Fruit fly (Drosophila melanogaster) whole organism, embryonic: ENCODE data around the gene Liprin-alpha.
A peak's percentile ranks its signal among the peaks of the same experiment; 100 is the strongest.

Experiments
- Ada2b ChIP-seq: fragments of 200-800 bp; sonication (Bioruptor generic); IDR thresholded peaks from 2 replicates; pipeline ENCODE4 v1.3.6; 2022; ENCODE audit warnings: missing biosample characterization, missing genetic modification characterization
- Atf3 ChIP-seq: fragments of 200-800 bp; sonication (Bioruptor generic); optimal IDR thresholded peaks from 3 replicates; lab custom pipeline; 2016; ENCODE audit warnings: missing biosample characterization, missing genetic modification characterization
- Atf6 ChIP-seq: fragments of 200-800 bp; sonication (Bioruptor generic); IDR thresholded peaks from 2 replicates; pipeline ENCODE4 v1.3.6; 2022; ENCODE audit warnings: missing biosample characterization, missing genetic modification characterization
- Bdp1 ChIP-seq: fragments of 200-800 bp; sonication (Bioruptor generic); optimal IDR thresholded peaks from 3 replicates; lab custom pipeline; 2016; ENCODE audit warnings: missing biosample characterization, missing genetic modification characterization
- Blimp-1 ChIP-seq: fragments of 200-800 bp; sonication (Bioruptor generic); optimal IDR thresholded peaks from 3 replicates; lab custom pipeline; 2018; ENCODE audit warnings: missing biosample characterization, missing genetic modification characterization, mild to moderate bottlenecking, moderate library complexity, missing genetic modification reagents
- CG10267 ChIP-seq: fragments of 200-800 bp; sonication (Bioruptor generic); optimal IDR thresholded peaks from 2 replicates; lab custom pipeline; 2018; ENCODE audit warnings: missing biosample characterization, mild to moderate bottlenecking, missing genetic modification characterization, moderate library complexity
- CG11093 ChIP-seq: fragments of 200-800 bp; sonication (Bioruptor generic); IDR thresholded peaks from 3 replicates; pipeline ENCODE4 v1.3.6; 2022; ENCODE audit warnings: missing biosample characterization, missing genetic modification characterization
- CG11247 ChIP-seq: fragments of 200-800 bp; sonication (Bioruptor generic); IDR thresholded peaks from 2 replicates; pipeline ENCODE4 v1.3.6; 2022; ENCODE audit warnings: missing biosample characterization, missing genetic modification characterization
- CG12071 ChIP-seq: fragments of 200-800 bp; sonication (Bioruptor generic); optimal IDR thresholded peaks from 3 replicates; lab custom pipeline; 2018; ENCODE audit warnings: missing biosample characterization, mild to moderate bottlenecking, missing genetic modification characterization
- CG12769 ChIP-seq: fragments of 200-800 bp; sonication (Bioruptor generic); optimal IDR thresholded peaks from 2 replicates; lab custom pipeline; 2019; ENCODE audit warnings: missing biosample characterization, mild to moderate bottlenecking, missing genetic modification characterization, moderate library complexity
- CG13624 ChIP-seq: fragments of 200-800 bp; sonication (Bioruptor generic); optimal IDR thresholded peaks from 2 replicates; lab custom pipeline; 2016; ENCODE audit warnings: missing biosample characterization, missing genetic modification characterization
- CG14014 ChIP-seq: fragments of 200-800 bp; sonication (Bioruptor generic); IDR thresholded peaks from 2 replicates; pipeline ENCODE4 v1.3.6; 2022; ENCODE audit warnings: missing biosample characterization, missing genetic modification characterization
- CG14441 ChIP-seq: fragments of 200-800 bp; sonication (Bioruptor generic); IDR thresholded peaks from 2 replicates; pipeline ENCODE4 v1.3.6; 2022; ENCODE audit warnings: missing biosample characterization, missing genetic modification characterization
- CG15269 ChIP-seq: fragments of 200-800 bp; sonication (Bioruptor generic); optimal IDR thresholded peaks from 2 replicates; lab custom pipeline; 2018; ENCODE audit warnings: missing biosample characterization, mild to moderate bottlenecking, missing genetic modification characterization, moderate library complexity
- CG1603 ChIP-seq: fragments of 200-800 bp; sonication (Bioruptor generic); optimal IDR thresholded peaks from 2 replicates; lab custom pipeline; 2019; ENCODE audit warnings: missing biosample characterization, mild to moderate bottlenecking, missing genetic modification characterization, moderate library complexity
- CG16863 ChIP-seq: fragments of 200-800 bp; sonication (Bioruptor generic); optimal IDR thresholded peaks from 3 replicates; lab custom pipeline; 2016; ENCODE audit warnings: missing biosample characterization, missing genetic modification characterization
- CG17359 ChIP-seq: fragments of 200-800 bp; sonication (Bioruptor generic); optimal IDR thresholded peaks from 3 replicates; lab custom pipeline; 2018; ENCODE audit warnings: missing biosample characterization, mild to moderate bottlenecking, missing genetic modification characterization, moderate library complexity
- CG17385 ChIP-seq: fragments of 200-800 bp; sonication (Bioruptor generic); optimal IDR thresholded peaks from 3 replicates; lab custom pipeline; 2018; ENCODE audit warnings: missing biosample characterization, mild to moderate bottlenecking, missing genetic modification characterization
- CG17829 ChIP-seq: fragments of 200-800 bp; optimal IDR thresholded peaks from 2 replicates; lab custom pipeline; 2019; ENCODE audit warnings: missing biosample characterization, mild to moderate bottlenecking, missing genetic modification characterization, moderate library complexity
- CG33213 ChIP-seq: fragments of 200-800 bp; sonication (Bioruptor generic); optimal IDR thresholded peaks from 3 replicates; lab custom pipeline; 2016; ENCODE audit warnings: missing biosample characterization, missing genetic modification characterization
- CG4404 ChIP-seq: fragments of 200-800 bp; sonication (Bioruptor generic); IDR thresholded peaks from 2 replicates; pipeline ENCODE4 v1.3.6; 2022; ENCODE audit warnings: missing biosample characterization, missing genetic modification characterization
- D ChIP-seq, 2 experiments: fragments of 200-800 bp in 1 of 2; fragments of >200 bp in 1 of 2; sonication (Bioruptor generic) in 1 of 2; optimal IDR thresholded peaks; 2 replicates in 1 of 2; 3 replicates in 1 of 2; lab custom pipeline; 2017; ENCODE audit warnings: mild to moderate bottlenecking in 1 of 2, missing biosample characterization in 1 of 2, missing genetic modification characterization in 1 of 2, missing genetic modification reagents in 1 of 2
- H2.0 ChIP-seq: fragments of 200-800 bp; sonication (Bioruptor generic); IDR thresholded peaks from 2 replicates; pipeline ENCODE4 v1.3.6; 2022; ENCODE audit warnings: missing biosample characterization, missing genetic modification characterization
- HLH54F ChIP-seq: fragments of 200-800 bp; sonication (Bioruptor generic); optimal IDR thresholded peaks from 3 replicates; lab custom pipeline; 2016; ENCODE audit warnings: missing biosample characterization, missing genetic modification characterization
- Hmr ChIP-seq: fragments of 200-800 bp; sonication (Bioruptor generic); optimal IDR thresholded peaks from 3 replicates; lab custom pipeline; 2017; ENCODE audit warnings: mild to moderate bottlenecking, missing biosample characterization, missing genetic modification reagents, missing genetic modification characterization
- Hr3 ChIP-seq: fragments of 200-800 bp; sonication (Bioruptor generic); optimal IDR thresholded peaks from 3 replicates; lab custom pipeline; 2016; ENCODE audit warnings: missing biosample characterization, missing genetic modification characterization
- Meics ChIP-seq: fragments of 200-800 bp; sonication (Bioruptor generic); optimal IDR thresholded peaks from 2 replicates; lab custom pipeline; 2017; ENCODE audit warnings: missing biosample characterization, mild to moderate bottlenecking, missing genetic modification characterization
- Myb ChIP-seq: fragments of 200-800 bp; sonication (Bioruptor generic); optimal IDR thresholded peaks from 2 replicates; lab custom pipeline; 2016; ENCODE audit warnings: missing biosample characterization, missing genetic modification characterization
- NC2β ChIP-seq: fragments of 200-800 bp; sonication (Bioruptor generic); optimal IDR thresholded peaks from 2 replicates; lab custom pipeline; 2016; ENCODE audit warnings: missing biosample characterization, missing genetic modification characterization
- Oli ChIP-seq: fragments of 200-800 bp; sonication (Bioruptor generic); optimal IDR thresholded peaks from 2 replicates; lab custom pipeline; 2018; ENCODE audit warnings: missing biosample characterization, mild to moderate bottlenecking, missing genetic modification characterization, moderate library complexity
- Side ChIP-seq: fragments of 200-800 bp; sonication (Bioruptor generic); optimal IDR thresholded peaks from 2 replicates; lab custom pipeline; 2016; ENCODE audit warnings: missing biosample characterization, missing genetic modification characterization
- Sox100B ChIP-seq: fragments of 200-800 bp; sonication (Bioruptor generic); optimal IDR thresholded peaks from 3 replicates; lab custom pipeline; 2018; ENCODE audit warnings: missing biosample characterization, mild to moderate bottlenecking, missing genetic modification characterization
- Sox102F ChIP-seq: fragments of 200-800 bp; sonication (Bioruptor generic); optimal IDR thresholded peaks from 2 replicates; lab custom pipeline; 2018; ENCODE audit warnings: missing biosample characterization, mild to moderate bottlenecking, missing genetic modification characterization, moderate library complexity
- ase ChIP-seq: fragments of 200-800 bp; sonication (Bioruptor generic); IDR thresholded peaks from 3 replicates; pipeline ENCODE4 v1.3.6; 2022; ENCODE audit warnings: missing biosample characterization, missing genetic modification characterization
- chn ChIP-seq: fragments of 200-800 bp; sonication (Bioruptor generic); optimal IDR thresholded peaks from 2 replicates; lab custom pipeline; 2016; ENCODE audit warnings: missing biosample characterization, missing genetic modification characterization
- ci ChIP-seq: fragments of 200-800 bp; sonication (Bioruptor generic); IDR thresholded peaks from 3 replicates; pipeline ENCODE4 v1.3.6; 2022; ENCODE audit warnings: missing biosample characterization, missing genetic modification characterization
- eve ChIP-seq, 2 experiments: fragments of >200 bp; optimal IDR thresholded peaks; 2 replicates each; lab custom pipeline; 2017; ENCODE audit warnings: missing biosample characterization in 2 of 2, missing genetic modification characterization in 2 of 2
- hkb ChIP-seq, 2 experiments: fragments of 200-800 bp in 1 of 2; fragments of >200 bp in 1 of 2; sonication (Bioruptor generic) in 1 of 2; IDR thresholded peaks in 1 of 2; optimal IDR thresholded peaks in 1 of 2; 2 replicates each; pipeline versions ENCODE4 v1.3.6 to Lab custom; 2017 to 2022; ENCODE audit warnings: missing biosample characterization in 1 of 2, missing genetic modification characterization in 1 of 2
- ind ChIP-seq: fragments of 200-800 bp; sonication (Bioruptor generic); optimal IDR thresholded peaks from 3 replicates; lab custom pipeline; 2016; ENCODE audit warnings: missing biosample characterization, missing genetic modification characterization
- lbe ChIP-seq: fragments of 200-800 bp; sonication (Bioruptor generic); optimal IDR thresholded peaks from 2 replicates; lab custom pipeline; 2016; ENCODE audit warnings: missing biosample characterization, mild to moderate bottlenecking, missing genetic modification characterization
- lilli ChIP-seq: fragments of 200-800 bp; sonication (Bioruptor generic); optimal IDR thresholded peaks from 3 replicates; lab custom pipeline; 2016; ENCODE audit warnings: missing biosample characterization, missing genetic modification characterization
- lov ChIP-seq, 2 experiments: fragments of 200-800 bp in 1 of 2; fragments of >200 bp in 1 of 2; sonication (Bioruptor generic) in 1 of 2; IDR thresholded peaks in 1 of 2; optimal IDR thresholded peaks in 1 of 2; 2 replicates in 1 of 2; 3 replicates in 1 of 2; pipeline versions ENCODE4 v1.3.6 to Lab custom; 2017 to 2022; ENCODE audit warnings: missing biosample characterization in 1 of 2, missing genetic modification characterization in 1 of 2
- otp ChIP-seq: fragments of 200-800 bp; sonication (Bioruptor generic); IDR thresholded peaks from 3 replicates; pipeline ENCODE4, ENCODE4 v1.3.6; 2022; ENCODE audit warnings: missing biosample characterization, missing genetic modification characterization
- phol ChIP-seq: fragments of 200-800 bp; sonication (Bioruptor generic); optimal IDR thresholded peaks from 3 replicates; lab custom pipeline; 2018; ENCODE audit warnings: missing biosample characterization, mild to moderate bottlenecking, missing genetic modification characterization, moderate library complexity
- stwl ChIP-seq: fragments of 200-800 bp; sonication (Bioruptor generic); optimal IDR thresholded peaks from 3 replicates; lab custom pipeline; 2018; ENCODE audit warnings: missing biosample characterization, mild to moderate bottlenecking, missing genetic modification characterization, moderate library complexity
- tap ChIP-seq: fragments of 200-800 bp; optimal IDR thresholded peaks from 3 replicates; lab custom pipeline; 2019; ENCODE audit warnings: missing biosample characterization, mild to moderate bottlenecking, missing genetic modification characterization, moderate library complexity
- tgo ChIP-seq: fragments of 200-800 bp; sonication (Bioruptor generic); IDR thresholded peaks from 3 replicates; pipeline ENCODE4 v1.3.6; 2022; ENCODE audit warnings: missing biosample characterization, missing genetic modification characterization
- tio ChIP-seq: fragments of 200-800 bp; sonication (Bioruptor generic); optimal IDR thresholded peaks from 2 replicates; lab custom pipeline; 2017; ENCODE audit warnings: missing biosample characterization, missing genetic modification characterization, inconsistent platforms
- wek ChIP-seq: fragments of 200-800 bp; sonication (Bioruptor generic); optimal IDR thresholded peaks from 3 replicates; lab custom pipeline; 2018; ENCODE audit warnings: missing biosample characterization, mild to moderate bottlenecking, missing genetic modification characterization, moderate library complexity

The Liprin-alpha gene

dm6 chr2L:6698387-6698786 is 25.3 kb upstream of the Liprin-alpha start (continued):
- TF ChIP-seq Oli (tag; lab: Kevin White, UChicago) = peak; percentile 53
- TF ChIP-seq lov (optimal IDR thresholded peaks at IDR 0.05; lab: Kevin White, UChicago) = no peak
- TF ChIP-seq lov (GFP tag; IDR thresholded peaks at IDR 0.05; lab: Robert Waterston, UW) = peak; percentile 68; the same call in 1 of the 3 replicates
- peak; percentile 42 for TF ChIP-seq chn
- TF ChIP-seq CG17385 = peak; percentile 8
- 0 out of 3 replicates have a peak, but pooled peaks have one; percentile 45 for TF ChIP-seq otp
- peak; percentile 73 for TF ChIP-seq CG14441 (GFP tag; lab: Robert Waterston, UW)
- no peak for TF ChIP-seq hkb (optimal IDR thresholded peaks at IDR 0.05; lab: Kevin White, UChicago)
- peak; percentile 24; the same call in 1 of the 2 replicates for TF ChIP-seq hkb (GFP tag; IDR thresholded peaks at IDR 0.05; lab: Robert Waterston, UW)
- TF ChIP-seq Meics = peak; percentile 27
- TF ChIP-seq Ada2b = peak; percentile 43; the same call in 1 of the 2 replicates
- TF ChIP-seq CG17359 (tag; lab: Kevin White, UChicago) = peak; percentile 31
- TF ChIP-seq Myb (GFP tag; lab: Kevin White, UChicago) = peak; percentile 8
- peak; percentile 18 for TF ChIP-seq CG10267 (tag; lab: Kevin White, UChicago)
- peak; percentile 58 for TF ChIP-seq CG12769
- peak; percentile 6 for TF ChIP-seq Atf3 (GFP tag; lab: Kevin White, UChicago)
- TF ChIP-seq lilli (GFP tag; lab: Kevin White, UChicago) = peak; percentile 44
- peak; percentile 56 for TF ChIP-seq CG4404 (GFP tag; lab: Robert Waterston, UW)
- no peak for TF ChIP-seq D (optimal IDR thresholded peaks at IDR 0.05; lab: Kevin White, UChicago)
- peak; percentile 30 for TF ChIP-seq D (GFP tag; optimal IDR thresholded peaks at IDR 0.05; lab: Kevin White, UChicago)
- TF ChIP-seq HLH54F (GFP tag; lab: Kevin White, UChicago) = peak; percentile 12
- peak; percentile 67 for TF ChIP-seq ci
- peak; percentile 57; the same call in 1 of the 3 replicates for TF ChIP-seq CG11093 (GFP tag; lab: Robert Waterston, UW)
- peak; percentile 49 for TF ChIP-seq ind (GFP tag; lab: Kevin White, UChicago)
- no peak for TF ChIP-seq stwl (tag; lab: Kevin White, UChicago)
- TF ChIP-seq Atf6 (GFP tag; lab: Robert Waterston, UW) = no peak
- TF ChIP-seq Side = no peak
- TF ChIP-seq NC2β (GFP tag; lab: Kevin White, UChicago) = peak; percentile 21
- peak; percentile 58 for TF ChIP-seq CG15269 (tag; lab: Kevin White, UChicago)
- peak; percentile 2 for TF ChIP-seq tio (GFP tag; lab: Kevin White, UChicago)
- TF ChIP-seq CG11247 (GFP tag; lab: Robert Waterston, UW) = 0 out of 2 replicates have a peak, but pooled peaks have one; percentile 34
- no peak for TF ChIP-seq CG12071 (GFP tag; lab: Kevin White, UChicago)
- no peak for TF ChIP-seq CG13624 (GFP tag; lab: Kevin White, UChicago)
- no peak for TF ChIP-seq eve (GFP tag; optimal IDR thresholded peaks at IDR 0.05; lab: Kevin White, UChicago)
- TF ChIP-seq Sox102F (GFP tag; lab: Kevin White, UChicago) = peak; percentile 59
- peak; percentile 59; the same call in 1 of the 3 replicates for TF ChIP-seq ase (GFP tag; lab: Robert Waterston, UW)
- peak; percentile 49 for TF ChIP-seq phol (tag; lab: Kevin White, UChicago)
- peak; percentile 45 for TF ChIP-seq Blimp-1 (GFP tag; lab: Kevin White, UChicago)
- peak; percentile 58; the same call in 1 of the 2 replicates for TF ChIP-seq CG14014 (GFP tag; lab: Robert Waterston, UW)
- TF ChIP-seq tgo (GFP tag; lab: Robert Waterston, UW) = peak; percentile 58
- peak; percentile 16 for TF ChIP-seq Hmr (GFP tag; lab: Kevin White, UChicago)
- TF ChIP-seq wek = no peak
- TF ChIP-seq H2.0 (GFP tag; lab: Robert Waterston, UW) = peak; percentile 40
- peak; percentile 12 for TF ChIP-seq CG33213 (GFP tag; lab: Kevin White, UChicago)
- TF ChIP-seq CG1603 = peak; percentile 70
- peak; percentile 8 for TF ChIP-seq CG16863 (GFP tag; lab: Kevin White, UChicago)
- peak; percentile 29 for TF ChIP-seq Hr3 (GFP tag; lab: Kevin White, UChicago)
- peak; percentile 23 for TF ChIP-seq Sox100B (GFP tag; lab: Kevin White, UChicago)
- TF ChIP-seq tap (tag; lab: Kevin White, UChicago) = peak; percentile 37
- TF ChIP-seq lbe (GFP tag; lab: Kevin White, UChicago) = peak; percentile 40
- TF ChIP-seq Bdp1 = no peak
- TF ChIP-seq CG17829 (tag; lab: Kevin White, UChicago) = peak; percentile 46
